Fruit fly (Drosophila melanogaster) whole organism, adult: ENCODE data around the gene cpx.

ENCODE experiments used
- CG12768 ChIP-seq: fragments of 200-800 bp; sonication (Bioruptor generic); optimal IDR thresholded peaks from 2 replicates; lab custom pipeline; 2017; ENCODE audit warnings: missing biosample characterization, missing genetic modification characterization, mild to moderate bottlenecking, moderate library complexity, missing genetic modification reagents
- CG1620 ChIP-seq: fragments of 200-800 bp; sonication (Bioruptor generic); optimal IDR thresholded peaks from 2 replicates; lab custom pipeline; 2016; ENCODE audit warnings: missing biosample characterization, missing genetic modification characterization
- CG33017 ChIP-seq: fragments of 200-800 bp; sonication (Bioruptor generic); optimal IDR thresholded peaks from 2 replicates; lab custom pipeline; 2018; ENCODE audit warnings: missing biosample characterization, mild to moderate bottlenecking, missing genetic modification characterization, moderate library complexity
- CG7045 ChIP-seq: fragments of 200-800 bp; sonication (Bioruptor generic); optimal IDR thresholded peaks from 2 replicates; lab custom pipeline; 2017; ENCODE audit warnings: missing biosample characterization, mild to moderate bottlenecking, missing genetic modification characterization
- Clk ChIP-seq: fragments of 200-800 bp; sonication (Bioruptor generic); optimal IDR thresholded peaks from 2 replicates; lab custom pipeline; 2017; ENCODE audit warnings: missing biosample characterization, missing genetic modification characterization
- Crg-1 ChIP-seq: fragments of 200-800 bp; sonication (Bioruptor generic); optimal IDR thresholded peaks from 2 replicates; lab custom pipeline; 2016; ENCODE audit warnings: missing biosample characterization, missing genetic modification characterization
- Hr96 ChIP-seq: fragments of 200-800 bp; sonication (Bioruptor generic); optimal IDR thresholded peaks from 2 replicates; lab custom pipeline; 2016; ENCODE audit warnings: missing biosample characterization, missing genetic modification characterization
- Mnt ChIP-seq: fragments of 200-800 bp; sonication (Bioruptor generic); optimal IDR thresholded peaks from 2 replicates; lab custom pipeline; 2016; ENCODE audit warnings: missing biosample characterization, mild to moderate bottlenecking, missing genetic modification characterization
- cnc ChIP-seq, 2 experiments: fragments of >200 bp; optimal IDR thresholded peaks; 2 replicates each; lab custom pipeline; 2017
- kay ChIP-seq: fragments of 200-800 bp; sonication (Bioruptor generic); peaks from one replicate; lab custom pipeline; 2016; ENCODE audit warnings: missing biosample characterization, missing genetic modification characterization, borderline replicate concordance
- ovo ChIP-seq: fragments of 200-800 bp; sonication (Bioruptor generic); optimal IDR thresholded peaks from 2 replicates; lab custom pipeline; 2016; ENCODE audit warnings: missing biosample characterization, missing genetic modification characterization
- toe ChIP-seq: fragments of 200-800 bp; sonication (Bioruptor generic); optimal IDR thresholded peaks from 2 replicates; lab custom pipeline; 2016; ENCODE audit warnings: missing biosample characterization, missing genetic modification characterization

- no peak for TF ChIP-seq Hr96 (GFP tag; lab: Kevin White, UChicago)
- no peak for TF ChIP-seq CG7045 (GFP tag; lab: Kevin White, UChicago)
- TF ChIP-seq kay (GFP tag; lab: Kevin White, UChicago) = no peak
- TF ChIP-seq ovo = no peak
- TF ChIP-seq CG33017 (tag; lab: Kevin White, UChicago) = no peak
- TF ChIP-seq toe = no peak
- TF ChIP-seq Mnt = no peak
- TF ChIP-seq Clk (GFP tag; lab: Kevin White, UChicago) = no peak
- TF ChIP-seq Crg-1 = no peak
- TF ChIP-seq cnc (optimal IDR thresholded peaks at IDR 0.05; lab: Kevin White, UChicago) = no peak
- no peak for TF ChIP-seq CG12768
- no peak for TF ChIP-seq CG1620 (GFP tag; lab: Kevin White, UChicago)
Measured at dm6 chr3R:4268339-4268738, 11.7 kb upstream of the cpx start.
